Fruit fly (Drosophila melanogaster): Measurements from ENCODE around the gene Cyp4ac1.
A peak's percentile ranks its signal among the peaks of the same experiment; 100 is the strongest.

Cyp4ac1 gene

dm6 chr2L:5263343-5264051 lies at the start of gene Cyp4ac1:
TSS of gene Cyp4ac1 (plus strand) at chr2L:5264001.
- no peak for TF ChIP-seq Pif1B (GFP tag; optimal IDR thresholded peaks at IDR 0.05)
- TF ChIP-seq CG4496 (GFP tag; IDR thresholded peaks at IDR 0.05), result no peak
- no peak for TF ChIP-seq CG10348 (GFP tag; IDR thresholded peaks at IDR 0.05)
- TF ChIP-seq fd96Ca (GFP tag; IDR thresholded peaks at IDR 0.05), result no peak
- TF ChIP-seq CG32121 (GFP tag; IDR thresholded peaks at IDR 0.05), result no peak
- no peak for TF ChIP-seq CG14655 (GFP tag; optimal IDR thresholded peaks at IDR 0.05)
- TF ChIP-seq EcR (GFP tag; optimal IDR thresholded peaks at IDR 0.05), result no peak
- no peak for TF ChIP-seq CG15710 (tag; optimal IDR thresholded peaks at IDR 0.05)
- TF ChIP-seq CG34367 (tag; optimal IDR thresholded peaks at IDR 0.05), result no peak
- TF ChIP-seq CG9948 (tag; optimal IDR thresholded peaks at IDR 0.05), result no peak
- no peak for TF ChIP-seq rn (GFP tag; IDR thresholded peaks at IDR 0.05)
- no peak for TF ChIP-seq gl (tag; optimal IDR thresholded peaks at IDR 0.05)
- TF ChIP-seq CG12605 (GFP tag; IDR thresholded peaks at IDR 0.05), result no peak
- TF ChIP-seq CG8301 (tag; optimal IDR thresholded peaks at IDR 0.05), result no peak
- no peak for TF ChIP-seq CG8159 (tag; optimal IDR thresholded peaks at IDR 0.05)
- TF ChIP-seq Snoo (tag; optimal IDR thresholded peaks at IDR 0.05), result no peak
- TF ChIP-seq CG17806 (tag; optimal IDR thresholded peaks at IDR 0.05), result no peak
- no peak for TF ChIP-seq CG13204 (GFP tag; optimal IDR thresholded peaks at IDR 0.05)

- TF ChIP-seq CG17806 (tag; optimal IDR thresholded peaks at IDR 0.05) (no peak), CG32121 (GFP tag; IDR thresholded peaks at IDR 0.05) (no peak), CG15710 (tag; optimal IDR thresholded peaks at IDR 0.05) (no peak), CG4496 (GFP tag; IDR thresholded peaks at IDR 0.05) (no peak), CG12605 (GFP tag; IDR thresholded peaks at IDR 0.05) (no peak), gl (tag; optimal IDR thresholded peaks at IDR 0.05) (no peak), CG13204 (GFP tag; optimal IDR thresholded peaks at IDR 0.05) (no peak), rn (GFP tag; IDR thresholded peaks at IDR 0.05) (no peak), Pif1A (GFP tag; optimal IDR thresholded peaks at IDR 0.05) (no peak), CG9948 (tag; optimal IDR thresholded peaks at IDR 0.05) (no peak), CG8301 (tag; optimal IDR thresholded peaks at IDR 0.05) (no peak), EcR (GFP tag; optimal IDR thresholded peaks at IDR 0.05) (no peak), CG34367 (tag; optimal IDR thresholded peaks at IDR 0.05) (no peak), CG10348 (GFP tag; IDR thresholded peaks at IDR 0.05) (no peak), CG14655 (GFP tag; optimal IDR thresholded peaks at IDR 0.05) (no peak), CG8159 (tag; optimal IDR thresholded peaks at IDR 0.05) (no peak), Snoo (tag; optimal IDR thresholded peaks at IDR 0.05) (no peak), fd96Ca (GFP tag; IDR thresholded peaks at IDR 0.05) (no peak)
Observed at dm6 chr2L:5214981-5215380, 48.8 kb upstream of the Cyp4ac1 start, which contains the start of gene CG7742. TSS of gene CG7742 (minus strand) at chr2L:5215081.

DNA sequence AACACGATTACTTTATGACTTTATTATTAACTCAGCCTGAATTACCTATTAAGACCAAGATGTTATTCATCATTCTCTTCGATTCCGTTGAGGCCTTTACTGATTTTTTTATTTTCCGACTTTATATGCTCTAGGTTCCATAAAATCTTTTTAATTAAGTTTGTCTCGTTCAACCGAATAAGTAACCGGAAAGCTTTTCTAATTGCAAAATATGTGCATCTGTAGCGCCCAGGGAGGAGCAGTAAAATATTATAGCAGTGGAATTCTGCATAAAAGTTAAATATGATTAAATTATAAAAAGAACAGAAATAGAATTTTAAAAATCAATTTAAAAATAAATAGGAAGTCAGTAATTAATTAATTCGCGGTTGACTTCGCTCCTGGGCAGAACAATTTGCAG lies 47.4 kb upstream of the Cyp4ac1 start, which contains the start of the genes CG14034 and TpnC25D:
TSS of gene CG14034 (minus strand) at position 101 of the 400 bp plus-strand sequence.
TSS of gene TpnC25D (plus strand) at position 260 of the 400 bp plus-strand sequence.
- TF ChIP-seq CG8159 (tag; optimal IDR thresholded peaks at IDR 0.05), result no peak
- no peak for TF ChIP-seq CG34367 (tag; optimal IDR thresholded peaks at IDR 0.05)
- no peak for TF ChIP-seq Ets98B (GFP tag; IDR thresholded peaks at IDR 0.05)
- TF ChIP-seq CG14655 (GFP tag; optimal IDR thresholded peaks at IDR 0.05), result no peak
- TF ChIP-seq CG17806 (tag; optimal IDR thresholded peaks at IDR 0.05), result no peak
- TF ChIP-seq CG8301 (tag; optimal IDR thresholded peaks at IDR 0.05), result no peak

DNA sequence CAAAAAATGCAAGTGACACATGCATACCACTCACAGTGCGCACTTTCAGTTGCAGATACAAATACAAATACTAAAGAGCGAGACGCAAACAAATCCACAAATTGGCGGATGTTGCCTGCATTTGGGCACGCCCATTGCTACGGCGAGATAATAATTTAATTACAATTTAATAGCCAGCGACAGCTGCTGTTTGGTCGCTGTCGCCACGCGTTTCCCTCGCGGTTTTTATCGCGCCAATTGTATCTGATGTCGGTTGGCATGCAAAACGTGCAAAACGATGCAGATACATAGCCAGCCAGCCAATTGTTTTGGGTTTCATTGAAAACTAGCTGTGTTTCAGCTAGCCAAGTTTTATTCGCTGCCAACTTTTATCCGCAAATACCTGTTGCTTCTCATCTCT lies 40.5 kb upstream of the Cyp4ac1 start:
- TF ChIP-seq CG10348 (GFP tag; IDR thresholded peaks at IDR 0.05) (no peak), CG15710 (tag; optimal IDR thresholded peaks at IDR 0.05) (no peak), rn (GFP tag; IDR thresholded peaks at IDR 0.05) (no peak), CG8159 (tag; optimal IDR thresholded peaks at IDR 0.05) (no peak), CG17806 (tag; optimal IDR thresholded peaks at IDR 0.05) (no peak), fd96Ca (GFP tag; IDR thresholded peaks at IDR 0.05) (no peak), CG14655 (GFP tag; optimal IDR thresholded peaks at IDR 0.05) (no peak), Ets98B (GFP tag; IDR thresholded peaks at IDR 0.05) (no peak), EcR (GFP tag; optimal IDR thresholded peaks at IDR 0.05) (no peak), CG4496 (GFP tag; IDR thresholded peaks at IDR 0.05) (no peak), CG32121 (GFP tag; IDR thresholded peaks at IDR 0.05) (no peak), D1 (tag; optimal IDR thresholded peaks at IDR 0.05) (no peak), CG13204 (GFP tag; optimal IDR thresholded peaks at IDR 0.05) (no peak), CG8301 (tag; optimal IDR thresholded peaks at IDR 0.05) (no peak), gl (tag; optimal IDR thresholded peaks at IDR 0.05) (no peak), Pif1A (GFP tag; optimal IDR thresholded peaks at IDR 0.05) (no peak), CG34367 (tag; optimal IDR thresholded peaks at IDR 0.05) (no peak), CG12605 (GFP tag; IDR thresholded peaks at IDR 0.05) (no peak), Snoo (tag; optimal IDR thresholded peaks at IDR 0.05) (no peak)

DNA sequence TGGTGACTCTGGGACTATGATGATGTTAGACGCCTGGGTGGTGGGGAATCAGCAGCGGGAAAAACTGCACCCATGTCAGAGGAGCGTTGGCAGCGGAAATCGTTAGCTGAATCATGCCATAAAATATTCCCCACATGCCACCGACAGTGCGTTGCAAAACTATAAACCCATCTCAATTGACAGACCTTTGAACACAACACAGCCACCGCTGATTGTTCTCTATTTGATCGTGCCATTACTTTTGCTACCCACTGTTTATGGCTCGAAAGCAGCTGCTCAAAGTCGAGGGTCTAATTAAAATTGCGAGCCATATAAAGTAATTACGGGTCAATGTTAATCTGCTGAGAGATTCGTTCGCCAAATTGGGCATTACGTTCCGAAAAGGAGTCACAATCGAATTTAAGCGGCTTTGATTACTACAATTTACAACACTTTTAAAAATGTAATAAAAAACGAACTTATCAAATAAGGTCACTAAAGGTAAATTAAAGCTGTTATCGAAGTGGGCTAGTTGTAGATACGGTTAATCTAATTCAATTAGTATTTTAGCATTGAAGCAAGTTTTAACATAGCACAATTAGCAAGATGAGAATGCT lies 39.0 kb upstream of the Cyp4ac1 start:
- TF ChIP-seq Pif1A (GFP tag; optimal IDR thresholded peaks at IDR 0.05) (no peak), Pif1B (GFP tag; optimal IDR thresholded peaks at IDR 0.05) (no peak), CG12605 (GFP tag; IDR thresholded peaks at IDR 0.05) (no peak), CG4496 (GFP tag; IDR thresholded peaks at IDR 0.05) (peak; percentile 41; the same call in 2 of the 3 replicates)
